Worm (Caenorhabditis elegans) whole organism, mixed stage, embryonic: ENCODE measurements around the gene Y94A7B.11.

Source experiments
- lsy-2 ChIP-seq: fragments of 150-350 bp; optimal IDR thresholded peaks from 2 replicates; lab custom pipeline; 2014; ENCODE audit warnings: missing biosample characterization, missing genetic modification characterization
- nhr-237 ChIP-seq: fragments of 150-350 bp; optimal IDR thresholded peaks from 2 replicates; lab custom pipeline; 2014; ENCODE audit warnings: missing biosample characterization, missing genetic modification characterization
- snpc-4 ChIP-seq: fragments of 150-350 bp; optimal IDR thresholded peaks from 2 replicates; lab custom pipeline; 2014; ENCODE audit warnings: missing biosample characterization, missing genetic modification characterization

- no peak for TF ChIP-seq nhr-237
- TF ChIP-seq snpc-4 (tag; lab: Kevin White, UChicago): no peak
- TF ChIP-seq lsy-2 (tag; lab: Kevin White, UChicago): no peak
Measured at ce11 chrV:17798789-17799188, 3.6 kb downstream of the Y94A7B.11 start, which contains the start of gene srx-18.
